Fruit fly (Drosophila melanogaster) S2 (cell line): ENCODE data around the gene Ir76b.

Experiments used
- CG8478 ChIP-seq: fragments of >200 bp; optimal IDR thresholded peaks from 2 replicates; lab custom pipeline; 2018
- CTCF ChIP-seq, 2 experiments: fragments of >200 bp; optimal IDR thresholded peaks; 2 replicates each; lab custom pipeline; 2018

DNA sequence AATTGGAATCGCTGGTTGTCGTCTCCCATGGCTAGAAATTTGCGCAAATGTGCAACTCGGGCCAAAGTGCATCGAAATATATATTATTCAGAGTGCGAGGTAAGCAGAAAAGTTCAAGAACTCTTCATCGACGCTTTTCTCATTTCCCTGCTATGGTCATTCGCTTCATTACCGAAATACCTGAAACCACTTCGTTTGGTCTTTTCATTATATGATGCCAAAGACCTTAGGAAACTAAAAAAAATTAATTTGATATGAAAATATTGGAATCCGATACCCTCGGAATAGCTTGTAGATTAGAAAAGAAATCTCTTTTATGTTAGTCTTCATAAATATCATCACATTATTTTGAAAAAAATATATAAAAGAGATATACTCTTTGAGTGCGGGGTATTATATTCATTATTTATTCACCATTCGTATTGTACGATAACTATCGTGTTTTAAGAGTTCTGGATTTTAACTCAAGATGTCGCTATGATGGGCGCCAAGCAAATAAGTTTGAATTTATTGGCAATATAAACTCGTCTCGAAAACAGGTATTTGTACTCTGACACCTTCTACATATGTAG is 1.5 kb upstream of the Ir76b start, which contains the start of gene CG14187:
- TF ChIP-seq CTCF (optimal IDR thresholded peaks at IDR 0.05; lab: Kevin White, UChicago) = peak in 1 of 2 experiments; percentile 21
- no peak for TF ChIP-seq CG8478
